Fruit fly (Drosophila melanogaster): ENCODE data around the gene CG9970.

Gene CG9970

dm6 chr3L:2913291-2913690 is 3.2 kb downstream of the CG9970 start:
- TF ChIP-seq Rel (GFP tag; optimal IDR thresholded peaks at IDR 0.05), result no peak
- TF ChIP-seq Rel (tag; optimal IDR thresholded peaks at IDR 0.05), result no peak

DNA sequence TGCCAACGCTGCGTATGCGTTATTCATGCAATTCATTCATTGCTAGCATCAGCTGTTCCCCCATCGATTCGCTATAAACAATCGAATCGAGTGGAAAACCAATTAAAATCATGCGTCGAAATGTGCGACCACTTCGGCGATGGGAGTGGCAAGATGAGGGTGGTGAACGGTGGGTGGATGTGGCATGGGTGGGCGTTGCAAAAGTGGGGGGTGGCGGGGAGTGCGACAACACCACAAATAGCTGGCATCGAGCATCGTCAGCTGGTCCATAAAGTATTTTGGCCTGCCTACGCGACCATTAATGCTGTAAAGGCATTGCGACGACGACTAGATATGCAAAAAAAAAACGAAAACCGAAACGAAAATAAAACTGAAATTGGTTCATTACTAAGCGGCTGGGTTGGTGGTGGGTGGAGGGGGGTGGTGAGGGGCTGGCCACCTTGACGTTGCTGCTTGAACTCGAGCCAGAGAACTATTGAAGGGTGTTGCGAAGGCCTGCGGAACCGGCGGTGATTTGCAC is 6.9 kb downstream of the CG9970 start:
- TF ChIP-seq CG9705 (GFP tag; optimal IDR thresholded peaks at IDR 0.05), result no peak
- no peak for TF ChIP-seq Jra (GFP tag; optimal IDR thresholded peaks at IDR 0.05)

- no peak for TF ChIP-seq Hnf4 (GFP tag; optimal IDR thresholded peaks at IDR 0.05)
- no peak for TF ChIP-seq foxo (GFP tag; optimal IDR thresholded peaks at IDR 0.05)
- no peak for TF ChIP-seq Dfd (GFP tag; optimal IDR thresholded peaks at IDR 0.05)
- no peak for TF ChIP-seq woc (GFP tag; optimal IDR thresholded peaks at IDR 0.05)
- no peak for TF ChIP-seq Sp1 (GFP tag; optimal IDR thresholded peaks at IDR 0.05)
- no peak for TF ChIP-seq ey (GFP tag; optimal IDR thresholded peaks at IDR 0.05)
- no peak for TF ChIP-seq Abd-B (GFP tag; optimal IDR thresholded peaks at IDR 0.05)
Measured at dm6 chr3L:2906404-2906803, 10.1 kb downstream of the CG9970 start.

DNA sequence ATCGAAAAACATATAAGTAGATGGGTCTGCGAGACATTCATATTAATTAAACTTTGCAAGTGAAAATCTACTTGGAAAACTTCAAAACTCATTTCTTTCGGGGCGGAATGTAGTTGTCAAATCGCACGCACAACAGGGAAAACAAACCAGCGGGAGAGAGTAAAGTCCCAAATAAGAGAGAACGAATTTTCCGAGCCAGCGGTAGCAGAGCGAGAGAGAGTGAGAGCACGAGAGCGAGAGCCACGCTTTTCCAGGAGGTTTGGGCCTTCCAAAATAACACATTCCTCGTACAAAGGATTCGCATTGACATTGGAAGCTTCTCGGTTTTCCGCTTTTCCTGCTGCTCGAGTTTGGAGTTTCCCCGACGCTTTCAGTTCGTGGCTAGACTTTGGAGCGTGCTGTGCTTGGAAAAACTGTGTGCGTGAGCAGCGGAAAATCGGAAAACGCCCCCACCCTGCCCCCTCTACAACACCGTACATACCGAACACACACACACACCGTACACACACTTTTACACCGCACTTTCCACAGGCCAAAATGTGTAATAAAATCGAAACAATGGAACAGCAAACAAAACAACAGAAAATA is 20.0 kb downstream of the CG9970 start:
- peak; percentile 17 for TF ChIP-seq Dfd (GFP tag; optimal IDR thresholded peaks at IDR 0.05)
- no peak for TF ChIP-seq br (GFP tag; optimal IDR thresholded peaks at IDR 0.05)

DNA sequence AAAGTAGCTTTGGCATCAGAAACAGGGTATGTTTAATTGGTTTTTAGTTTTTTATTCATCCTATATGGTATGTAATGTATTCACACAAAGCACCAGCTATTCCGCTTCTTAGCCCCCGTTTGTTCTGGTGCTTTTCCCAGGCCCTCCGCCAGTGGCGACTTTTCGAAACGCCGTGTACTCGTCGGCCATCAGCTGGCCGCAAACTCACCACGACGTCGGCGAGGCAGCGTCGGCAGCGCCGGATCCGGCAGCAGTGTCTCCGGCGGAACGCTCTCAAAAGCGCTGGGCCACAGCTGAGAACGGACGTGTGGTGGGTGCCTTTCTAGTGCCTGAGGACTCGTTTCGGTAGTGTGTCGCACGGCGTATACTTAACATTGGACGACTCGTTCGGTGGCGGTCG is 21.7 kb downstream of the CG9970 start, which contains the start of gene Shab:
Gene Shab (plus strand): TSS at position 268 of the 400 bp plus-strand sequence.
- TF ChIP-seq br (GFP tag; optimal IDR thresholded peaks at IDR 0.05) (no peak), usp (GFP tag; optimal IDR thresholded peaks at IDR 0.05) (no peak), Jra (GFP tag; optimal IDR thresholded peaks at IDR 0.05) (no peak), Mio (GFP tag; optimal IDR thresholded peaks at IDR 0.05) (no peak), dsf (GFP tag; optimal IDR thresholded peaks at IDR 0.05; ENCODE audit: borderline replicate concordance) (no peak), h (GFP tag; optimal IDR thresholded peaks at IDR 0.05) (no peak), Hr83 (GFP tag; optimal IDR thresholded peaks at IDR 0.05; ENCODE audit: poor library complexity, severe bottlenecking) (no peak), brk (GFP tag; optimal IDR thresholded peaks at IDR 0.05) (no peak)

DNA sequence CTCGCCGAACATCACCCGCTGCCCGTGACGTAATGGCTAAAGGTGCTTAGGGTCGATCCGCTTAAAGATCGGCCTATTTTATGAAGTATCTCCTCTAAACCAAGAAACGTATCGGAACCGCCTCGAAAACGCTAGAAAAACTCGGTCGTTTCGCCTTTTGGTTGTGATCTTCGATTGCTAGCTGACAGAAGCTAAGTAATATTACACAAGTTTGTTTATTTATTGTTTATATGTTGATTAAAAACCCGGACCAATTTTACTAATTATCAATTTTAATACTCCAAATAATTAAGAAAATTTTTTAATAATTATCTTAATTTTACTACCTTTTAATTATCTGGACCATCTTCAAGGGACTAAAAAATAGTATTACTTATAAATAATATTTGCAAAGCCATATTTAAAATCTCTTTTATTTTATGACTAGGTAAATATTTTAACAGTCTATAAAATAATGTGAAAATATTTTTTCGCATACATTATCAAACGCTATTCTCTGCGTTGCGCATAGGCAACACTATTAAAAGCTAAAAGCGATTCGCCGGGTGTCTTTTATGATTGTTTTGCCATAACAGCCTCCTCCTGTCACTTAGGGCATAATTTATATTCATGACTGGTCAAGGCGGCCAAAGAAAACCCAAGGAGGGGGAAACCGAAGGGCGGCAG is 22.5 kb downstream of the CG9970 start:
- no peak for TF ChIP-seq HLH106 (tag; optimal IDR thresholded peaks at IDR 0.05)
- peak; percentile 32 for TF ChIP-seq Myc (optimal IDR thresholded peaks at IDR 0.05)

DNA sequence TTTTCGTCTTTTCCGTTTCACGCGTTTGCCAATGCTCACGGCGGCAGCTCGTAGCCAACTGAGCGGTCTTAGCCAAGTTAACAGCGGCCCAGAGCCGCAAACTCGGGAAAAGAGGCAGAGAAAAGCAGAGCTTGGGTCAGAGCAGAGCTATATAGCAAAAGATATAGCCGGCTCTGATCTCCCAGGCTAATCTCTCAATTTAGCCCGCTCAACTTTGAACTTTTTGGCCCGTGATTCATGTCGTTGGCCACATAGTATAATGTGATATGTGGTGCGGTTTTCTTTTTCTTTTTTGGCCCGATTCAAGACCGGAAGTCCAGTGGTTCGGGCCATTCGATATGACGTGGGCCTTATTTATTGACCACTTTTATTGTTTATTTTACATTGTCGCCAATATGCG is 24.3 kb downstream of the CG9970 start, which contains the start of gene spz5:
Gene spz5 (minus strand): TSS at position 62 of the 400 bp plus-strand sequence.
- TF ChIP-seq pan (optimal IDR thresholded peaks at IDR 0.05) (no peak), foxo (GFP tag; optimal IDR thresholded peaks at IDR 0.05) (no peak), CG32264 (GFP tag; optimal IDR thresholded peaks at IDR 0.05) (no peak), Rel (GFP tag; optimal IDR thresholded peaks at IDR 0.05) (no peak), Rel (tag; optimal IDR thresholded peaks at IDR 0.05) (no peak), lola (GFP tag; optimal IDR thresholded peaks at IDR 0.05) (no peak), rgr (GFP tag; optimal IDR thresholded peaks at IDR 0.05) (no peak), br (GFP tag; optimal IDR thresholded peaks at IDR 0.05) (no peak), Abd-B (GFP tag; optimal IDR thresholded peaks at IDR 0.05) (no peak), CrebA (GFP tag; optimal IDR thresholded peaks at IDR 0.05; ENCODE audit: borderline replicate concordance) (no peak), GATAd (GFP tag; optimal IDR thresholded peaks at IDR 0.05) (no peak), Hnf4 (GFP tag; optimal IDR thresholded peaks at IDR 0.05) (no peak), OdsH (GFP tag; optimal IDR thresholded peaks at IDR 0.05) (no peak), usp (GFP tag; optimal IDR thresholded peaks at IDR 0.05) (no peak), Vsx2 (GFP tag; optimal IDR thresholded peaks at IDR 0.05; ENCODE audit: partially characterized antibody) (no peak), jim (GFP tag; optimal IDR thresholded peaks at IDR 0.05) (no peak), ey (GFP tag; optimal IDR thresholded peaks at IDR 0.05) (no peak), CG9705 (GFP tag; optimal IDR thresholded peaks at IDR 0.05) (no peak), Dfd (GFP tag; optimal IDR thresholded peaks at IDR 0.05) (no peak), sage (GFP tag; optimal IDR thresholded peaks at IDR 0.05) (no peak)

Measured in whole organism, wandering third instar larva.